Worm (Caenorhabditis elegans): ENCODE measurements around the gene ZK856.6.

- TF ChIP-seq blmp-1 (tag; optimal IDR thresholded peaks at IDR 0.05) (no peak), unc-39 (tag; optimal IDR thresholded peaks at IDR 0.05) (no peak), nhr-76 (tag; optimal IDR thresholded peaks at IDR 0.05) (no peak), nhr-28 (tag; optimal IDR thresholded peaks at IDR 0.05) (no peak), mls-2 (tag; optimal IDR thresholded peaks at IDR 0.05) (no peak), pha-4 (tag; optimal IDR thresholded peaks at IDR 0.05) (no peak), elt-3 (tag; optimal IDR thresholded peaks at IDR 0.05) (no peak), drap-1 (GFP tag; optimal IDR thresholded peaks at IDR 0.05) (no peak), unc-62 (GFP tag; optimal IDR thresholded peaks at IDR 0.05) (no peak)
Measured at ce11 chrV:10229222-10229879, 30.9 kb downstream of the ZK856.6 start, which contains the start of the genes pyt-1 and fipr-7.

Measured in whole organism, mixed stage, embryonic.